Fruit fly (Drosophila melanogaster) whole organism, embryonic: ENCODE measurements around the gene InR.

Experiments
- CG10654 ChIP-seq: fragments of 200-800 bp; sonication (Bioruptor generic); optimal IDR thresholded peaks from 2 replicates; lab custom pipeline; 2016; ENCODE audit warnings: missing biosample characterization, missing genetic modification characterization
- CG11695 ChIP-seq: fragments of 200-800 bp; sonication (Bioruptor generic); IDR thresholded peaks from 3 replicates; pipeline ENCODE4 v1.3.6; 2022; ENCODE audit warnings: missing biosample characterization, missing genetic modification characterization
- CG12071 ChIP-seq: fragments of 200-800 bp; sonication (Bioruptor generic); optimal IDR thresholded peaks from 3 replicates; lab custom pipeline; 2018; ENCODE audit warnings: missing biosample characterization, mild to moderate bottlenecking, missing genetic modification characterization
- CG12744 ChIP-seq: fragments of 200-800 bp; sonication (Bioruptor generic); optimal IDR thresholded peaks from 2 replicates; lab custom pipeline; 2016; ENCODE audit warnings: missing biosample characterization, missing genetic modification characterization
- CG12769 ChIP-seq: fragments of 200-800 bp; sonication (Bioruptor generic); optimal IDR thresholded peaks from 2 replicates; lab custom pipeline; 2019; ENCODE audit warnings: missing biosample characterization, mild to moderate bottlenecking, missing genetic modification characterization, moderate library complexity
- CG15269 ChIP-seq: fragments of 200-800 bp; sonication (Bioruptor generic); optimal IDR thresholded peaks from 2 replicates; lab custom pipeline; 2018; ENCODE audit warnings: missing biosample characterization, mild to moderate bottlenecking, missing genetic modification characterization, moderate library complexity
- CG15601 ChIP-seq: fragments of 200-800 bp; sonication (Bioruptor generic); optimal IDR thresholded peaks from 3 replicates; lab custom pipeline; 2019; ENCODE audit warnings: missing biosample characterization, mild to moderate bottlenecking, missing genetic modification characterization, moderate library complexity
- CG1603 ChIP-seq: fragments of 200-800 bp; sonication (Bioruptor generic); optimal IDR thresholded peaks from 2 replicates; lab custom pipeline; 2019; ENCODE audit warnings: missing biosample characterization, mild to moderate bottlenecking, missing genetic modification characterization, moderate library complexity
- CG30020 ChIP-seq: fragments of 200-800 bp; optimal IDR thresholded peaks from 2 replicates; lab custom pipeline; 2019; ENCODE audit warnings: missing biosample characterization, mild to moderate bottlenecking, missing genetic modification characterization, moderate library complexity
- CG31224 ChIP-seq: fragments of 200-800 bp; sonication (Bioruptor generic); IDR thresholded peaks from 2 replicates; pipeline ENCODE4 v1.3.6; 2022; ENCODE audit warnings: missing biosample characterization, missing genetic modification characterization
- CG33213 ChIP-seq: fragments of 200-800 bp; sonication (Bioruptor generic); optimal IDR thresholded peaks from 3 replicates; lab custom pipeline; 2016; ENCODE audit warnings: missing biosample characterization, missing genetic modification characterization
- CG6791 ChIP-seq: fragments of 200-800 bp; sonication (Bioruptor generic); IDR thresholded peaks from 3 replicates; pipeline ENCODE4 v1.3.6; 2022; ENCODE audit warnings: missing biosample characterization, missing genetic modification characterization; ENCODE audit not compliant: partially characterized antibody
- CG7987 ChIP-seq: fragments of 200-800 bp; sonication (Bioruptor generic); optimal IDR thresholded peaks from 2 replicates; lab custom pipeline; 2018; ENCODE audit warnings: missing biosample characterization, mild to moderate bottlenecking, missing genetic modification characterization, moderate library complexity
- CG8388 ChIP-seq: fragments of 200-800 bp; sonication (Bioruptor generic); optimal IDR thresholded peaks from 2 replicates; lab custom pipeline; 2019; ENCODE audit warnings: missing biosample characterization, mild to moderate bottlenecking, missing genetic modification characterization, moderate library complexity
- CG9215 ChIP-seq: fragments of 200-800 bp; sonication (Bioruptor generic); IDR thresholded peaks from 2 replicates; pipeline ENCODE4 v1.3.6; 2022; ENCODE audit warnings: missing biosample characterization, missing genetic modification characterization
- CG9932 ChIP-seq: fragments of 200-800 bp; sonication (Bioruptor generic); IDR thresholded peaks from 2 replicates; pipeline ENCODE4 v1.3.6; 2022; ENCODE audit warnings: missing biosample characterization, missing genetic modification characterization
- CkIIα-i1 ChIP-seq: fragments of 200-800 bp; sonication (Bioruptor generic); IDR thresholded peaks from 2 replicates; pipeline ENCODE4 v1.3.6; 2022; ENCODE audit warnings: missing biosample characterization, missing genetic modification characterization
- Dad ChIP-seq: fragments of 200-800 bp; sonication (Bioruptor generic); optimal IDR thresholded peaks from 3 replicates; lab custom pipeline; 2016; ENCODE audit warnings: missing biosample characterization, missing genetic modification characterization
- Hr3 ChIP-seq: fragments of 200-800 bp; sonication (Bioruptor generic); optimal IDR thresholded peaks from 3 replicates; lab custom pipeline; 2016; ENCODE audit warnings: missing biosample characterization, missing genetic modification characterization
- Lpt ChIP-seq: fragments of >200 bp; optimal IDR thresholded peaks from 2 replicates; lab custom pipeline; 2018; ENCODE audit warnings: missing biosample characterization, missing genetic modification characterization
- Med ChIP-seq: fragments of 200-800 bp; sonication (Bioruptor generic); peaks from one replicate; lab custom pipeline; 2016; ENCODE audit warnings: missing biosample characterization, missing genetic modification characterization, mild to moderate bottlenecking, inconsistent platforms, moderate library complexity
- Oli ChIP-seq: fragments of 200-800 bp; sonication (Bioruptor generic); optimal IDR thresholded peaks from 2 replicates; lab custom pipeline; 2018; ENCODE audit warnings: missing biosample characterization, mild to moderate bottlenecking, missing genetic modification characterization, moderate library complexity
- Poxn ChIP-seq: fragments of 200-800 bp; sonication (Bioruptor generic); IDR thresholded peaks from 2 replicates; pipeline ENCODE4 v1.3.6; 2022; ENCODE audit warnings: missing biosample characterization, missing genetic modification characterization
- Side ChIP-seq: fragments of 200-800 bp; sonication (Bioruptor generic); optimal IDR thresholded peaks from 2 replicates; lab custom pipeline; 2016; ENCODE audit warnings: missing biosample characterization, missing genetic modification characterization
- Taf1 ChIP-seq: fragments of 200-800 bp; sonication (Bioruptor generic); IDR thresholded peaks from 2 replicates; pipeline ENCODE4 v1.3.6; 2022; ENCODE audit warnings: missing biosample characterization, missing genetic modification characterization
- Trl ChIP-seq, 3 experiments: fragments of >200 bp in 2 of 3; fragments of 200-800 bp in 1 of 3; sonication (Bioruptor generic) in 1 of 3; optimal IDR thresholded peaks; 2 replicates in 1 of 3; 3 replicates in 2 of 3; lab custom pipeline; 2016 to 2017; ENCODE audit warnings: missing biosample characterization in 1 of 3, missing genetic modification characterization in 1 of 3
- abd-A ChIP-seq: fragments of 200-800 bp; sonication (Bioruptor generic); optimal IDR thresholded peaks from 3 replicates; lab custom pipeline; 2019; ENCODE audit warnings: missing biosample characterization, mild to moderate bottlenecking, missing genetic modification characterization, moderate library complexity
- bsh ChIP-seq, 2 experiments: fragments of 200-800 bp; sonication (Bioruptor generic); optimal IDR thresholded peaks; 2 replicates each; lab custom pipeline; 2017 to 2018; ENCODE audit warnings: mild to moderate bottlenecking in 2 of 2, missing biosample characterization in 2 of 2, missing genetic modification characterization in 2 of 2, moderate library complexity in 1 of 2
- cad ChIP-seq: fragments of >200 bp; optimal IDR thresholded peaks from 2 replicates; lab custom pipeline; 2017; ENCODE audit warnings: missing biosample characterization, missing genetic modification characterization
- chinmo ChIP-seq: fragments of 200-800 bp; sonication (Bioruptor generic); IDR thresholded peaks from 4 replicates; pipeline ENCODE4 v1.3.6; 2022; ENCODE audit warnings: missing biosample characterization, missing genetic modification characterization; ENCODE audit not compliant: partially characterized antibody
- chm ChIP-seq: fragments of 200-800 bp; sonication (Bioruptor generic); IDR thresholded peaks from 2 replicates; pipeline ENCODE4 v1.3.6; 2022; ENCODE audit warnings: missing biosample characterization, missing genetic modification characterization
- croc ChIP-seq: fragments of 200-800 bp; sonication (Bioruptor generic); conservative IDR thresholded peaks from 3 replicates; pipeline ENCODE4 v1.3.6; 2022; ENCODE audit warnings: missing biosample characterization, missing genetic modification characterization
- ems ChIP-seq: fragments of 200-800 bp; sonication (Bioruptor generic); optimal IDR thresholded peaks from 3 replicates; lab custom pipeline; 2016; ENCODE audit warnings: missing biosample characterization, missing genetic modification characterization
- eve ChIP-seq, 2 experiments: fragments of >200 bp; optimal IDR thresholded peaks; 2 replicates each; lab custom pipeline; 2017; ENCODE audit warnings: missing biosample characterization in 2 of 2, missing genetic modification characterization in 2 of 2
- grau ChIP-seq: fragments of 200-800 bp; optimal IDR thresholded peaks from 3 replicates; lab custom pipeline; 2019; ENCODE audit warnings: missing biosample characterization, mild to moderate bottlenecking, missing genetic modification characterization, moderate library complexity
- kay ChIP-seq: fragments of 200-800 bp; sonication (Bioruptor generic); optimal IDR thresholded peaks from 2 replicates; lab custom pipeline; 2016; ENCODE audit warnings: missing biosample characterization, missing genetic modification characterization
- lilli ChIP-seq: fragments of 200-800 bp; sonication (Bioruptor generic); optimal IDR thresholded peaks from 3 replicates; lab custom pipeline; 2016; ENCODE audit warnings: missing biosample characterization, missing genetic modification characterization
- luna ChIP-seq: fragments of 200-800 bp; sonication (Bioruptor generic); optimal IDR thresholded peaks from 2 replicates; lab custom pipeline; 2016; ENCODE audit warnings: missing biosample characterization, missing genetic modification characterization
- mirr ChIP-seq: fragments of 200-800 bp; sonication (Bioruptor generic); optimal IDR thresholded peaks from 3 replicates; lab custom pipeline; 2018; ENCODE audit warnings: missing biosample characterization, mild to moderate bottlenecking, missing genetic modification characterization
- nom ChIP-seq: fragments of 200-800 bp; sonication (Bioruptor generic); optimal IDR thresholded peaks from 2 replicates; lab custom pipeline; 2017; ENCODE audit warnings: missing biosample characterization, missing genetic modification characterization, mild to moderate bottlenecking, moderate library complexity, missing genetic modification reagents
- p53 ChIP-seq: fragments of 200-800 bp; sonication (Bioruptor generic); optimal IDR thresholded peaks from 2 replicates; lab custom pipeline; 2016; ENCODE audit warnings: missing biosample characterization, missing genetic modification characterization
- pros ChIP-seq: fragments of 200-800 bp; sonication (Bioruptor generic); optimal IDR thresholded peaks from 3 replicates; lab custom pipeline; 2019; ENCODE audit warnings: missing biosample characterization, mild to moderate bottlenecking, missing genetic modification characterization, moderate library complexity
- pzg ChIP-seq: fragments of 200-800 bp; sonication (Bioruptor generic); optimal IDR thresholded peaks from 3 replicates; lab custom pipeline; 2018; ENCODE audit warnings: missing biosample characterization, mild to moderate bottlenecking, missing genetic modification characterization, moderate library complexity
- repo ChIP-seq: fragments of 200-800 bp; sonication (Bioruptor generic); optimal IDR thresholded peaks from 2 replicates; lab custom pipeline; 2016; ENCODE audit warnings: missing biosample characterization, missing genetic modification characterization
- row ChIP-seq: fragments of 200-800 bp; sonication (Bioruptor generic); IDR thresholded peaks from 3 replicates; pipeline ENCODE4 v1.3.6; 2022; ENCODE audit warnings: missing biosample characterization, missing genetic modification characterization
- sim ChIP-seq: fragments of 200-800 bp; sonication (Bioruptor generic); IDR thresholded peaks from 2 replicates; pipeline ENCODE4 v1.3.6; 2022; ENCODE audit warnings: missing biosample characterization, missing genetic modification characterization
- sna ChIP-seq: fragments of 200-800 bp; sonication (Bioruptor generic); IDR thresholded peaks from 2 replicates; pipeline ENCODE4 v1.3.6; 2022; ENCODE audit warnings: missing biosample characterization, missing genetic modification characterization; ENCODE audit not compliant: partially characterized antibody
- stc ChIP-seq: fragments of 200-800 bp; sonication (Bioruptor generic); IDR thresholded peaks from 2 replicates; pipeline ENCODE4 v1.3.6; 2022; ENCODE audit warnings: missing biosample characterization, missing genetic modification characterization
- tx ChIP-seq: fragments of 200-800 bp; sonication (Bioruptor generic); optimal IDR thresholded peaks from 2 replicates; lab custom pipeline; 2016; ENCODE audit warnings: missing biosample characterization, missing genetic modification characterization
- wdn ChIP-seq: fragments of 200-800 bp; sonication (Bioruptor generic); IDR thresholded peaks from 2 replicates; pipeline ENCODE4 v1.3.6; 2022; ENCODE audit warnings: missing biosample characterization, missing genetic modification characterization
- zfh1 ChIP-seq: fragments of 200-800 bp; sonication (Bioruptor generic); IDR thresholded peaks from 3 replicates; pipeline ENCODE4 v1.3.6; 2022; ENCODE audit warnings: missing biosample characterization, missing genetic modification characterization

Gene InR

DNA sequence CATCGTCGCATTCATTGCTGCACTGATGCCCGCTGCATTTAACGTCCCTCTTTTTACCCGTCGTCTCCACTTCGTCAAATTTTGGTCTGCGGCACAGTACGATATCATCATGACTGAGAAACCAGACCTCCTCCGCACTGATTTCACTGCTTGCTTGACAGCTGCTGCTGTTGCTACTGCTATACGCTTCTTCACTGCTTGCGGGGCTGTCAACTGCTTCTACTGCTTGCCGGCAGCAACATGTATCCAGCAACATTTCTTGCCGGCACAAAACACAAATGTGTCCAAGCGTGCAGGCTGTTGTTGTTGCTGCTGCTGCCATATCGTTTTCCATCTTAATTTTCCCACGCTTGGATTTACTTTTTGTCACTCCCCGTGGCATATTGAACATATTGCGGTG, 39.0 kb downstream of the InR start (continued):
- TF ChIP-seq CG15269 (tag; lab: Kevin White, UChicago) = no peak
- TF ChIP-seq CG12744 (GFP tag; lab: Kevin White, UChicago) = no peak
- TF ChIP-seq CG31224 (GFP tag; lab: Robert Waterston, UW) = no peak
- TF ChIP-seq luna (GFP tag; lab: Kevin White, UChicago) = no peak
- no peak for TF ChIP-seq sna (GFP tag; lab: Robert Waterston, UW)
- TF ChIP-seq stc (GFP tag; lab: Robert Waterston, UW) = peak; percentile 40; the same call in 1 of the 2 replicates
- no peak for TF ChIP-seq CG1603
- no peak for TF ChIP-seq Trl (optimal IDR thresholded peaks at IDR 0.05; lab: Kevin White, UChicago)
- no peak for TF ChIP-seq Trl (GFP tag; optimal IDR thresholded peaks at IDR 0.05; lab: Kevin White, UChicago)
- TF ChIP-seq cad = no peak
- peak; percentile 75 for TF ChIP-seq CG6791 (GFP tag; lab: Robert Waterston, UW)
- peak; percentile 68 for TF ChIP-seq p53 (GFP tag; lab: Kevin White, UChicago)
- no peak for TF ChIP-seq sim (GFP tag; lab: Robert Waterston, UW)
- no peak for TF ChIP-seq CG33213 (GFP tag; lab: Kevin White, UChicago)
- 0 out of 3 replicates have a peak, but pooled peaks have one; percentile 16 for TF ChIP-seq row (GFP tag; lab: Robert Waterston, UW)
- TF ChIP-seq Taf1 (GFP tag; lab: Robert Waterston, UW) = no peak
- peak; percentile 35 for TF ChIP-seq pzg
- peak; percentile 34 for TF ChIP-seq tx (GFP tag; lab: Kevin White, UChicago)
- no peak for TF ChIP-seq Dad (GFP tag; lab: Kevin White, UChicago)
- TF ChIP-seq CG12769 (tag; lab: Kevin White, UChicago) = no peak
- TF ChIP-seq nom = no peak
- TF ChIP-seq grau (tag; lab: Kevin White, UChicago) = no peak
- TF ChIP-seq wdn = no peak
- no peak for TF ChIP-seq lilli
- peak; percentile 53; the same call in 2 of the 3 replicates for TF ChIP-seq zfh1 (GFP tag; lab: Robert Waterston, UW)
- no peak for TF ChIP-seq Oli (tag; lab: Kevin White, UChicago)
- no peak for TF ChIP-seq pros
- no peak for TF ChIP-seq CG30020 (tag; lab: Kevin White, UChicago)
- no peak for TF ChIP-seq CG8388 (GFP tag; lab: Kevin White, UChicago)
- no peak for TF ChIP-seq bsh (GFP tag; optimal IDR thresholded peaks at IDR 0.05; lab: Kevin White, UChicago)
- peak; percentile 98 for TF ChIP-seq chinmo (GFP tag; lab: Robert Waterston, UW)
- peak; percentile 95 for TF ChIP-seq Med (GFP tag; lab: Kevin White, UChicago)
- no peak for TF ChIP-seq abd-A (tag; lab: Kevin White, UChicago)
- peak; percentile 59 for TF ChIP-seq chm (GFP tag; lab: Robert Waterston, UW)
- TF ChIP-seq Hr3 (GFP tag; lab: Kevin White, UChicago) = no peak
- no peak for TF ChIP-seq mirr (GFP tag; lab: Kevin White, UChicago)
- TF ChIP-seq Lpt (GFP tag; lab: Kevin White, UChicago) = no peak
- TF ChIP-seq CG9932 (GFP tag; lab: Robert Waterston, UW) = peak; percentile 36; the same call in 1 of the 2 replicates
- TF ChIP-seq CG10654 (GFP tag; lab: Kevin White, UChicago) = no peak
- no peak for TF ChIP-seq croc (GFP tag; lab: Robert Waterston, UW)
- TF ChIP-seq CG11695 (GFP tag; lab: Robert Waterston, UW) = no peak
- TF ChIP-seq CG9215 (GFP tag; lab: Robert Waterston, UW) = no peak
- peak; percentile 37 for TF ChIP-seq Side (GFP tag; lab: Kevin White, UChicago)
- TF ChIP-seq Poxn (GFP tag; lab: Robert Waterston, UW) = 0 out of 2 replicates have a peak, but pooled peaks have one; percentile 7
- TF ChIP-seq CG7987 = peak; percentile 58
- no peak for TF ChIP-seq CkIIα-i1 (GFP tag; lab: Robert Waterston, UW)
- TF ChIP-seq ems = no peak
- no peak for TF ChIP-seq CG12071 (GFP tag; lab: Kevin White, UChicago)
- no peak for TF ChIP-seq kay
- TF ChIP-seq CG15601 (tag; lab: Kevin White, UChicago) = no peak
- TF ChIP-seq repo (GFP tag; lab: Kevin White, UChicago) = peak; percentile 8
- TF ChIP-seq eve (GFP tag; optimal IDR thresholded peaks at IDR 0.05; lab: Kevin White, UChicago) = no peak
